Worm (Caenorhabditis elegans) whole organism, L4 larva: Measurements from ENCODE around the gene dph-1.

ENCODE experiments used
- Y48G9A.11 ChIP-seq: fragments of 200-800 bp; sonication (Bioruptor generic); IDR thresholded peaks from 2 replicates; pipeline ENCODE4 v1.3.6; 2022; ENCODE audit warnings: missing genetic modification reagents, missing genetic modification characterization, missing compliant biosample characterization
- ZK337.2 ChIP-seq: fragments of 200-800 bp; sonication (Bioruptor generic); IDR thresholded peaks from 2 replicates; pipeline ENCODE4 v1.3.6; 2022; ENCODE audit warnings: missing genetic modification reagents, missing genetic modification characterization, missing compliant biosample characterization
- ama-1 ChIP-seq: fragments of 150-350 bp; optimal IDR thresholded peaks from 2 replicates; lab custom pipeline; 2014; ENCODE audit warnings: inconsistent platforms, mixed read lengths
- daf-16 ChIP-seq, 3 experiments: sonication (generic microtip); optimal IDR thresholded peaks; 2 replicates each; lab custom pipeline; 2016 to 2017; ENCODE audit warnings: missing genetic modification characterization in 3 of 3, missing genetic modification reagents in 3 of 3, mild to moderate bottlenecking in 2 of 3, missing compliant biosample characterization in 2 of 3, missing biosample characterization in 1 of 3, moderate library complexity in 1 of 3
- dpl-1 ChIP-seq: fragments of 150-350 bp; optimal IDR thresholded peaks from 2 replicates; lab custom pipeline; 2014; ENCODE audit warnings: missing biosample characterization, missing genetic modification reagents, missing genetic modification characterization
- lsy-2 ChIP-seq, 2 experiments: fragments of 150-350 bp in 1 of 2; sonication (generic microtip) in 1 of 2; optimal IDR thresholded peaks; 2 replicates each; lab custom pipeline; 2014 to 2017; ENCODE audit warnings: missing biosample characterization in 2 of 2, missing genetic modification characterization in 2 of 2
- mdl-1 ChIP-seq, 2 experiments: fragments of 150-350 bp in 1 of 2; sonication (generic microtip) in 1 of 2; optimal IDR thresholded peaks; 2 replicates each; lab custom pipeline; 2014 to 2017; ENCODE audit warnings: missing biosample characterization in 2 of 2, missing genetic modification characterization in 2 of 2
- nhr-10 ChIP-seq: fragments of 150-350 bp; optimal IDR thresholded peaks from 2 replicates; lab custom pipeline; 2014; ENCODE audit warnings: missing biosample characterization, missing genetic modification characterization
- nhr-11 ChIP-seq: fragments of 150-350 bp; optimal IDR thresholded peaks from 2 replicates; lab custom pipeline; 2014; ENCODE audit warnings: missing biosample characterization, missing genetic modification characterization
- nhr-77 ChIP-seq: fragments of 150-350 bp; optimal IDR thresholded peaks from 2 replicates; lab custom pipeline; 2014; ENCODE audit warnings: missing biosample characterization, missing genetic modification characterization
- sdz-12 ChIP-seq: fragments of 200-800 bp; sonication (Bioruptor generic); optimal IDR thresholded peaks from 2 replicates; lab custom pipeline; 2018; ENCODE audit warnings: mild to moderate bottlenecking, missing genetic modification characterization, missing compliant biosample characterization

DNA sequence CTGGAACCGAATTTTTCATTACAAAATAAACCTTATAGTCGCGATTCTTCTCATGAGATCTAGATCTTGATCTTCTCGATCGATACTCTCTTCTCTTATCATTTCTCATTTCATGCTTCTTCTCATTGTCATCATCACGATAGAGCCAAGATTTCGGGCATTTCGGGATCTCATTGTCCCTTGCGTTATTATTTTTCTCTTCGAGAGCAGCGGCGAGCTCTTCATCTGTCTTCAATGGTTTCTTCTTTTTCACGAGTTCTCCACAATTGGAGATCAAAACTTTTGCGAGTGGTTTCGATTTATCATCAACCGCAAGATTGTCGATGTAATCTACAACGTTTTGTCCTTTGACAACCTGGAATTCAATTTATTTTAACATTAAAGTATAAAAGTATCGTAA is 8.3 kb upstream of the dph-1 start:
- TF ChIP-seq ama-1 (lab: Kevin White, UChicago) (no peak), lsy-2 (tag; optimal IDR thresholded peaks at IDR 0.05; lab: Kevin White, UChicago) (no peak), daf-16 (GFP tag; optimal IDR thresholded peaks at IDR 0.05; lab: Kevin White, UChicago) (no peak), daf-16 (tag; optimal IDR thresholded peaks at IDR 0.05; lab: Kevin White, UChicago) (no peak), sdz-12 (GFP tag; lab: Kevin White, UChicago) (no peak), Y48G9A.11 (GFP tag; lab: Robert Waterston, UW) (no peak), dpl-1 (GFP tag; lab: Kevin White, UChicago) (no peak), nhr-10 (no peak), ZK337.2 (no peak), mdl-1 (tag; optimal IDR thresholded peaks at IDR 0.05; lab: Kevin White, UChicago) (no peak), nhr-77 (tag; lab: Kevin White, UChicago) (no peak), nhr-11 (no peak)
